Fruit fly (Drosophila melanogaster): Measurements from ENCODE around the gene Ir76a.

Ir76a gene

dm6 chr3L:19801105-19801504 is 2.0 kb downstream of the Ir76a start, which contains the start of gene CG14102 (continued):
- no peak for TF ChIP-seq CG4328 (GFP tag; optimal IDR thresholded peaks at IDR 0.05)
- TF ChIP-seq Opbp (GFP tag; IDR thresholded peaks at IDR 0.05; ENCODE audit: partially characterized antibody) = peak; percentile 50; the same call in 1 of the 3 replicates
- no peak for TF ChIP-seq Trl (optimal IDR thresholded peaks at IDR 0.05)
- no peak for TF ChIP-seq Trl (GFP tag; optimal IDR thresholded peaks at IDR 0.05)
- TF ChIP-seq NK7.1 (GFP tag; optimal IDR thresholded peaks at IDR 0.05) = no peak
- no peak for TF ChIP-seq CG11560 (tag; IDR thresholded peaks at IDR 0.05)
- no peak for TF ChIP-seq CG18262 (tag; optimal IDR thresholded peaks at IDR 0.05)
- no peak for TF ChIP-seq Fer1 (GFP tag; optimal IDR thresholded peaks at IDR 0.05)
- TF ChIP-seq Ravus (GFP tag; IDR thresholded peaks at IDR 0.05) = no peak
- no peak for TF ChIP-seq GATAe (GFP tag; conservative IDR thresholded peaks at IDR 0.05)
- TF ChIP-seq Dek (tag; optimal IDR thresholded peaks at IDR 0.05) = no peak
- TF ChIP-seq CG6689 (GFP tag; IDR thresholded peaks at IDR 0.05) = no peak
- no peak for TF ChIP-seq CG8281 (tag; optimal IDR thresholded peaks at IDR 0.05)
- no peak for TF ChIP-seq CG10654 (GFP tag; optimal IDR thresholded peaks at IDR 0.05)
- TF ChIP-seq p53 (GFP tag; optimal IDR thresholded peaks at IDR 0.05) = no peak
- no peak for TF ChIP-seq CG14710 (tag; optimal IDR thresholded peaks at IDR 0.05)
- no peak for TF ChIP-seq C15 (GFP tag; IDR thresholded peaks at IDR 0.05)
- TF ChIP-seq fu2 (GFP tag; optimal IDR thresholded peaks at IDR 0.05) = no peak
- TF ChIP-seq sd (tag; optimal IDR thresholded peaks at IDR 0.05) = no peak
- TF ChIP-seq sna (GFP tag; IDR thresholded peaks at IDR 0.05; ENCODE audit: partially characterized antibody) = peak; percentile 63; the same call in 1 of the 2 replicates
- peak; percentile 54; the same call in 2 of the 3 replicates for TF ChIP-seq CG16813 (GFP tag; IDR thresholded peaks at IDR 0.05; ENCODE audit: partially characterized antibody)
- no peak for TF ChIP-seq Jarid2 (GFP tag; optimal IDR thresholded peaks at IDR 0.05)
- no peak for TF ChIP-seq dpn (GFP tag; optimal IDR thresholded peaks at IDR 0.05)
- TF ChIP-seq stwl (tag; optimal IDR thresholded peaks at IDR 0.05) = peak; percentile 6
- TF ChIP-seq bbx (GFP tag; IDR thresholded peaks at IDR 0.05; ENCODE audit: partially characterized antibody) = peak; percentile 27; the same call in 1 of the 2 replicates
- TF ChIP-seq so (GFP tag; IDR thresholded peaks at IDR 0.05) = no peak
- TF ChIP-seq CG7963 (GFP tag; IDR thresholded peaks at IDR 0.05; ENCODE audit: partially characterized antibody) = 0 out of 3 replicates have a peak, but pooled peaks have one; percentile 21
- no peak for TF ChIP-seq Fer2 (tag; optimal IDR thresholded peaks at IDR 0.05)
- no peak for TF ChIP-seq br (optimal IDR thresholded peaks at IDR 0.05)
- TF ChIP-seq slp2 (GFP tag; optimal IDR thresholded peaks at IDR 0.05) = no peak
- no peak for TF ChIP-seq grau (tag; optimal IDR thresholded peaks at IDR 0.05)
- TF ChIP-seq CG13296 (GFP tag; optimal IDR thresholded peaks at IDR 0.05) = no peak
- no peak for TF ChIP-seq BtbVII (GFP tag; optimal IDR thresholded peaks at IDR 0.05)
- TF ChIP-seq Ssrp (tag; optimal IDR thresholded peaks at IDR 0.05) = no peak
- TF ChIP-seq nerfin-1 (tag; optimal IDR thresholded peaks at IDR 0.05) = no peak
- no peak for TF ChIP-seq CG11504 (tag; optimal IDR thresholded peaks at IDR 0.05)

dm6 chr3L:19804908-19805307 is 5.8 kb downstream of the Ir76a start, which contains the start of the genes TORIP and Ccdc58:
Gene TORIP (minus strand): TSS chr3L:19805080.
Gene Ccdc58 (plus strand): TSS chr3L:19805181.
- TF ChIP-seq Opbp (GFP tag; IDR thresholded peaks at IDR 0.05; ENCODE audit: partially characterized antibody) (peak; percentile 60; the same call in 2 of the 3 replicates), CG2116 (GFP tag; optimal IDR thresholded peaks at IDR 0.05) (peak; percentile 52), Vsx1 (GFP tag; optimal IDR thresholded peaks at IDR 0.05) (no peak), HLH54F (GFP tag; optimal IDR thresholded peaks at IDR 0.05) (no peak), trem (tag; optimal IDR thresholded peaks at IDR 0.05) (peak; percentile 25), Scr (GFP tag; IDR thresholded peaks at IDR 0.05; ENCODE audit: partially characterized antibody) (peak; percentile 82), CG7963 (GFP tag; IDR thresholded peaks at IDR 0.05; ENCODE audit: partially characterized antibody) (0 out of 3 replicates have a peak, but pooled peaks have one; percentile 54), unc-4 (GFP tag; IDR thresholded peaks at IDR 0.05; ENCODE audit: partially characterized antibody) (peak; percentile 85), CG32772 (GFP tag; IDR thresholded peaks at IDR 0.05) (no peak), Dll (GFP tag; IDR thresholded peaks at IDR 0.05; ENCODE audit: partially characterized antibody) (peak; percentile 85), CG13287 (GFP tag; IDR thresholded peaks at IDR 0.05; ENCODE audit: partially characterized antibody) (peak; percentile 86), ac (GFP tag; optimal IDR thresholded peaks at IDR 0.05) (no peak), CG2120 (GFP tag; optimal IDR thresholded peaks at IDR 0.05) (no peak), CG12769 (tag; optimal IDR thresholded peaks at IDR 0.05) (no peak), Doc3 (GFP tag; IDR thresholded peaks at IDR 0.05; ENCODE audit: partially characterized antibody) (peak; percentile 82), vnd (GFP tag; IDR thresholded peaks at IDR 0.05; ENCODE audit: partially characterized antibody) (peak; percentile 70), crp (GFP tag; optimal IDR thresholded peaks at IDR 0.05) (peak in 1 of 2 experiments; percentile 29), nerfin-1 (tag; optimal IDR thresholded peaks at IDR 0.05) (no peak)
